Fruit fly (Drosophila melanogaster) whole organism, embryonic: ENCODE results near the gene Fit2.

ENCODE experiments used
- ATbp ChIP-seq: fragments of 200-800 bp; sonication (Bioruptor generic); optimal IDR thresholded peaks from 2 replicates; lab custom pipeline; 2017; ENCODE audit warnings: missing biosample characterization, mild to moderate bottlenecking, missing genetic modification characterization, missing genetic modification reagents
- B-H2 ChIP-seq: fragments of 200-800 bp; sonication (Bioruptor generic); optimal IDR thresholded peaks from 2 replicates; lab custom pipeline; 2018; ENCODE audit warnings: missing biosample characterization, mild to moderate bottlenecking, missing genetic modification characterization
- CG10209 ChIP-seq: fragments of 200-800 bp; sonication (Bioruptor generic); optimal IDR thresholded peaks from 3 replicates; lab custom pipeline; 2017; ENCODE audit warnings: missing biosample characterization, mild to moderate bottlenecking, missing genetic modification characterization, missing genetic modification reagents
- CG11247 ChIP-seq: fragments of 200-800 bp; sonication (Bioruptor generic); IDR thresholded peaks from 2 replicates; pipeline ENCODE4 v1.3.6; 2022; ENCODE audit warnings: missing biosample characterization, missing genetic modification characterization
- CG11696 ChIP-seq: fragments of 200-800 bp; sonication (Bioruptor generic); IDR thresholded peaks from 2 replicates; pipeline ENCODE4 v1.3.6; 2022; ENCODE audit warnings: missing biosample characterization, missing genetic modification characterization
- CG13424 ChIP-seq: fragments of 200-800 bp; sonication (Bioruptor generic); optimal IDR thresholded peaks from 2 replicates; lab custom pipeline; 2019; ENCODE audit warnings: missing biosample characterization, mild to moderate bottlenecking, missing genetic modification characterization, moderate library complexity
- CG13624 ChIP-seq: fragments of 200-800 bp; sonication (Bioruptor generic); optimal IDR thresholded peaks from 2 replicates; lab custom pipeline; 2016; ENCODE audit warnings: missing biosample characterization, missing genetic modification characterization
- CG14667 ChIP-seq: fragments of 200-800 bp; sonication (Bioruptor generic); IDR thresholded peaks from 2 replicates; pipeline ENCODE4 v1.3.6; 2022; ENCODE audit warnings: missing biosample characterization, missing genetic modification characterization
- CG15601 ChIP-seq: fragments of 200-800 bp; sonication (Bioruptor generic); optimal IDR thresholded peaks from 3 replicates; lab custom pipeline; 2019; ENCODE audit warnings: missing biosample characterization, mild to moderate bottlenecking, missing genetic modification characterization, moderate library complexity
- CG15696 ChIP-seq: fragments of 200-800 bp; sonication (Bioruptor generic); optimal IDR thresholded peaks from 2 replicates; lab custom pipeline; 2019; ENCODE audit warnings: missing biosample characterization, mild to moderate bottlenecking, missing genetic modification characterization, moderate library complexity
- CG1603 ChIP-seq: fragments of 200-800 bp; sonication (Bioruptor generic); optimal IDR thresholded peaks from 2 replicates; lab custom pipeline; 2019; ENCODE audit warnings: missing biosample characterization, mild to moderate bottlenecking, missing genetic modification characterization, moderate library complexity
- CG16779 ChIP-seq: fragments of 200-800 bp; sonication (Bioruptor generic); IDR thresholded peaks from 2 replicates; pipeline ENCODE4 v1.3.6; 2022; ENCODE audit warnings: missing biosample characterization, missing genetic modification characterization
- CG16863 ChIP-seq: fragments of 200-800 bp; sonication (Bioruptor generic); optimal IDR thresholded peaks from 3 replicates; lab custom pipeline; 2016; ENCODE audit warnings: missing biosample characterization, missing genetic modification characterization
- CG17385 ChIP-seq: fragments of 200-800 bp; sonication (Bioruptor generic); optimal IDR thresholded peaks from 3 replicates; lab custom pipeline; 2018; ENCODE audit warnings: missing biosample characterization, mild to moderate bottlenecking, missing genetic modification characterization
- CG17568 ChIP-seq: fragments of 200-800 bp; sonication (Bioruptor generic); optimal IDR thresholded peaks from 2 replicates; lab custom pipeline; 2018; ENCODE audit warnings: missing biosample characterization, mild to moderate bottlenecking, missing genetic modification characterization, moderate library complexity
- CG31388 ChIP-seq: fragments of 200-800 bp; sonication (Bioruptor generic); optimal IDR thresholded peaks from 2 replicates; lab custom pipeline; 2016; ENCODE audit warnings: missing biosample characterization, missing genetic modification characterization
- CG32532 ChIP-seq: fragments of 200-800 bp; sonication (Bioruptor generic); IDR thresholded peaks from 2 replicates; pipeline ENCODE4 v1.3.6; 2022; ENCODE audit warnings: missing biosample characterization, missing genetic modification characterization
- CG34224 ChIP-seq: fragments of 200-800 bp; sonication (Bioruptor generic); IDR thresholded peaks from 3 replicates; pipeline ENCODE4 v1.3.6; 2022; ENCODE audit warnings: missing biosample characterization, missing genetic modification characterization; ENCODE audit not compliant: partially characterized antibody
- CG3726 ChIP-seq: fragments of 200-800 bp; sonication (Bioruptor generic); IDR thresholded peaks from 3 replicates; pipeline ENCODE4, ENCODE4 v1.3.6; 2022; ENCODE audit warnings: missing biosample characterization, missing genetic modification characterization
- CG3847 ChIP-seq: fragments of 200-800 bp; sonication (Bioruptor generic); IDR thresholded peaks from 2 replicates; pipeline ENCODE4 v1.3.6; 2022; ENCODE audit warnings: missing biosample characterization, missing genetic modification characterization
- CG7987 ChIP-seq: fragments of 200-800 bp; sonication (Bioruptor generic); optimal IDR thresholded peaks from 2 replicates; lab custom pipeline; 2018; ENCODE audit warnings: missing biosample characterization, mild to moderate bottlenecking, missing genetic modification characterization, moderate library complexity
- CG9437 ChIP-seq: fragments of 200-800 bp; sonication (Bioruptor generic); optimal IDR thresholded peaks from 2 replicates; lab custom pipeline; 2018; ENCODE audit warnings: missing biosample characterization, mild to moderate bottlenecking, missing genetic modification characterization
- CTCF ChIP-seq: fragments of 200-800 bp; sonication (Bioruptor generic); optimal IDR thresholded peaks from 2 replicates; lab custom pipeline; 2017; ENCODE audit warnings: missing biosample characterization, mild to moderate bottlenecking, missing genetic modification characterization, moderate library complexity
- CoRest ChIP-seq: fragments of 200-800 bp; sonication (Bioruptor generic); optimal IDR thresholded peaks from 3 replicates; lab custom pipeline; 2018; ENCODE audit warnings: missing biosample characterization, mild to moderate bottlenecking, missing genetic modification characterization, moderate library complexity
- Eip74EF ChIP-seq, 2 experiments: fragments of 200-800 bp in 1 of 2; fragments of >200 bp in 1 of 2; sonication (Bioruptor generic) in 1 of 2; optimal IDR thresholded peaks; 2 replicates each; lab custom pipeline; 2017 to 2019; ENCODE audit warnings: missing biosample characterization in 2 of 2, missing genetic modification characterization in 2 of 2, mild to moderate bottlenecking in 1 of 2, moderate library complexity in 1 of 2
- Ets65A ChIP-seq: fragments of 200-800 bp; sonication (Bioruptor generic); peaks from one replicate; lab custom pipeline; 2016; ENCODE audit warnings: missing biosample characterization, missing genetic modification characterization
- Fer1 ChIP-seq: fragments of 200-800 bp; sonication (Bioruptor generic); optimal IDR thresholded peaks from 2 replicates; lab custom pipeline; 2017; ENCODE audit warnings: missing biosample characterization, mild to moderate bottlenecking, missing genetic modification characterization
- HLH4C ChIP-seq: fragments of 200-800 bp; sonication (Bioruptor generic); IDR thresholded peaks from 3 replicates; pipeline ENCODE4 v1.3.6; 2022; ENCODE audit warnings: missing biosample characterization, missing genetic modification characterization; ENCODE audit not compliant: partially characterized antibody
- MESR4 ChIP-seq: fragments of 200-800 bp; sonication (Bioruptor generic); optimal IDR thresholded peaks from 2 replicates; lab custom pipeline; 2018; ENCODE audit warnings: missing biosample characterization, mild to moderate bottlenecking, missing genetic modification characterization, moderate library complexity
- Med ChIP-seq: fragments of 200-800 bp; sonication (Bioruptor generic); peaks from one replicate; lab custom pipeline; 2016; ENCODE audit warnings: missing biosample characterization, missing genetic modification characterization, mild to moderate bottlenecking, inconsistent platforms, moderate library complexity
- Mes4 ChIP-seq: fragments of 200-800 bp; sonication (Bioruptor generic); optimal IDR thresholded peaks from 2 replicates; lab custom pipeline; 2016; ENCODE audit warnings: missing biosample characterization, missing genetic modification characterization
- NfI ChIP-seq: fragments of 200-800 bp; sonication (Bioruptor generic); optimal IDR thresholded peaks from 3 replicates; lab custom pipeline; 2018; ENCODE audit warnings: missing biosample characterization, mild to moderate bottlenecking, missing genetic modification characterization, moderate library complexity
- Rfx ChIP-seq: fragments of 200-800 bp; sonication (Bioruptor generic); IDR thresholded peaks from 2 replicates; pipeline ENCODE4 v1.3.6; 2022; ENCODE audit warnings: missing biosample characterization, missing genetic modification characterization
- Sin3A ChIP-seq: fragments of >200 bp; optimal IDR thresholded peaks from 2 replicates; lab custom pipeline; 2018
- bbx ChIP-seq: fragments of 200-800 bp; sonication (Bioruptor generic); IDR thresholded peaks from 2 replicates; pipeline ENCODE4 v1.3.6; 2022; ENCODE audit warnings: missing biosample characterization, missing genetic modification characterization; ENCODE audit not compliant: partially characterized antibody
- ci ChIP-seq: fragments of 200-800 bp; sonication (Bioruptor generic); IDR thresholded peaks from 3 replicates; pipeline ENCODE4 v1.3.6; 2022; ENCODE audit warnings: missing biosample characterization, missing genetic modification characterization
- da ChIP-seq: fragments of 200-800 bp; sonication (Bioruptor generic); optimal IDR thresholded peaks from 2 replicates; lab custom pipeline; 2016; ENCODE audit warnings: missing biosample characterization, missing genetic modification characterization
- dmrt11E ChIP-seq: fragments of 200-800 bp; sonication (Bioruptor generic); optimal IDR thresholded peaks from 3 replicates; lab custom pipeline; 2018; ENCODE audit warnings: missing biosample characterization, mild to moderate bottlenecking, missing genetic modification characterization, moderate library complexity
- exex ChIP-seq: fragments of 200-800 bp; sonication (Bioruptor generic); optimal IDR thresholded peaks from 4 replicates; lab custom pipeline; 2018; ENCODE audit warnings: missing biosample characterization, mild to moderate bottlenecking, missing genetic modification characterization, moderate library complexity
- ftz-f1 ChIP-seq: fragments of 200-800 bp; sonication (Bioruptor generic); optimal IDR thresholded peaks from 2 replicates; lab custom pipeline; 2016; ENCODE audit warnings: missing biosample characterization, missing genetic modification characterization
- gce ChIP-seq: fragments of 200-800 bp; sonication (Bioruptor generic); IDR thresholded peaks from 3 replicates; pipeline ENCODE4 v1.3.6; 2022; ENCODE audit warnings: missing biosample characterization, missing genetic modification characterization
- gcm ChIP-seq: fragments of 200-800 bp; sonication (Bioruptor generic); optimal IDR thresholded peaks from 2 replicates; lab custom pipeline; 2019; ENCODE audit warnings: missing biosample characterization, mild to moderate bottlenecking, missing genetic modification characterization, moderate library complexity
- hkb ChIP-seq, 2 experiments: fragments of 200-800 bp in 1 of 2; fragments of >200 bp in 1 of 2; sonication (Bioruptor generic) in 1 of 2; IDR thresholded peaks in 1 of 2; optimal IDR thresholded peaks in 1 of 2; 2 replicates each; pipeline versions ENCODE4 v1.3.6 to Lab custom; 2017 to 2022; ENCODE audit warnings: missing biosample characterization in 1 of 2, missing genetic modification characterization in 1 of 2
- org-1 ChIP-seq: fragments of 200-800 bp; sonication (Bioruptor generic); optimal IDR thresholded peaks from 2 replicates; lab custom pipeline; 2017; ENCODE audit warnings: missing biosample characterization, missing genetic modification characterization
- phol ChIP-seq: fragments of 200-800 bp; sonication (Bioruptor generic); optimal IDR thresholded peaks from 3 replicates; lab custom pipeline; 2018; ENCODE audit warnings: missing biosample characterization, mild to moderate bottlenecking, missing genetic modification characterization, moderate library complexity
- pzg ChIP-seq: fragments of 200-800 bp; sonication (Bioruptor generic); optimal IDR thresholded peaks from 3 replicates; lab custom pipeline; 2018; ENCODE audit warnings: missing biosample characterization, mild to moderate bottlenecking, missing genetic modification characterization, moderate library complexity
- sens ChIP-seq: fragments of 200-800 bp; sonication (Bioruptor generic); peaks from one replicate; lab custom pipeline; 2016; ENCODE audit warnings: missing biosample characterization, missing genetic modification characterization
- slou ChIP-seq: fragments of 200-800 bp; sonication (Bioruptor generic); optimal IDR thresholded peaks from 3 replicates; lab custom pipeline; 2016; ENCODE audit warnings: missing biosample characterization, missing genetic modification characterization
- stwl ChIP-seq: fragments of 200-800 bp; sonication (Bioruptor generic); optimal IDR thresholded peaks from 3 replicates; lab custom pipeline; 2018; ENCODE audit warnings: missing biosample characterization, mild to moderate bottlenecking, missing genetic modification characterization, moderate library complexity
- vvl ChIP-seq: fragments of 200-800 bp; sonication (Bioruptor generic); IDR thresholded peaks from 2 replicates; pipeline ENCODE4 v1.3.6; 2022; ENCODE audit warnings: missing biosample characterization, missing genetic modification characterization

Fit2 gene

dm6 chr3L:17044799-17045198 lies 20.7 kb downstream of the Fit2 start, which contains the start of gene Pop5 (continued):
- TF ChIP-seq gcm, result peak; percentile 21
- TF ChIP-seq Rfx (GFP tag; lab: Robert Waterston, UW), result peak; percentile 45; the same call in 1 of the 2 replicates
- TF ChIP-seq MESR4, result peak; percentile 54
- TF ChIP-seq CG11696 (GFP tag; lab: Robert Waterston, UW), result no peak
- no peak for TF ChIP-seq gce (GFP tag; lab: Robert Waterston, UW)
- TF ChIP-seq CG17385, result peak; percentile 38
- TF ChIP-seq CG32532 (GFP tag; lab: Robert Waterston, UW), result no peak
- TF ChIP-seq CG10209 (GFP tag; lab: Kevin White, UChicago), result no peak
- peak; percentile 49 for TF ChIP-seq vvl (GFP tag; lab: Robert Waterston, UW)
- peak; percentile 46 for TF ChIP-seq Med (GFP tag; lab: Kevin White, UChicago)
- no peak for TF ChIP-seq exex (tag; lab: Kevin White, UChicago)
- no peak for TF ChIP-seq hkb (optimal IDR thresholded peaks at IDR 0.05; lab: Kevin White, UChicago)
- TF ChIP-seq hkb (GFP tag; IDR thresholded peaks at IDR 0.05; lab: Robert Waterston, UW), result 0 out of 2 replicates have a peak, but pooled peaks have one; percentile 18
- peak; percentile 21 for TF ChIP-seq CG15601 (tag; lab: Kevin White, UChicago)
- TF ChIP-seq NfI (GFP tag; lab: Kevin White, UChicago), result peak; percentile 34
- TF ChIP-seq ci (GFP tag; lab: Robert Waterston, UW), result peak; percentile 26; the same call in 1 of the 3 replicates
- 0 out of 3 replicates have a peak, but pooled peaks have one; percentile 37 for TF ChIP-seq CG34224 (GFP tag; lab: Robert Waterston, UW)
- peak; percentile 6 for TF ChIP-seq CG13624 (GFP tag; lab: Kevin White, UChicago)
- peak; percentile 35; the same call in 1 of the 3 replicates for TF ChIP-seq HLH4C
- TF ChIP-seq CG7987 (GFP tag; lab: Kevin White, UChicago), result peak; percentile 39
- TF ChIP-seq CG17568 (GFP tag; lab: Kevin White, UChicago), result no peak
- no peak for TF ChIP-seq CTCF (GFP tag; lab: Kevin White, UChicago)
- peak; percentile 5 for TF ChIP-seq ATbp (GFP tag; lab: Kevin White, UChicago)
- TF ChIP-seq B-H2 (GFP tag; lab: Kevin White, UChicago), result peak; percentile 50
- peak; percentile 56 for TF ChIP-seq CG3847 (GFP tag; lab: Robert Waterston, UW)
- no peak for TF ChIP-seq CG16779 (GFP tag; lab: Robert Waterston, UW)
- TF ChIP-seq CG15696, result peak; percentile 29
- TF ChIP-seq CG11247, result no peak
- peak; percentile 13 for TF ChIP-seq CG16863 (GFP tag; lab: Kevin White, UChicago)
- TF ChIP-seq Sin3A, result peak; percentile 2
- no peak for TF ChIP-seq org-1 (GFP tag; lab: Kevin White, UChicago)
- peak; percentile 69 for TF ChIP-seq CoRest (tag; lab: Kevin White, UChicago)
- peak; percentile 40 for TF ChIP-seq Fer1 (GFP tag; lab: Kevin White, UChicago)
- TF ChIP-seq CG1603, result peak; percentile 72
- TF ChIP-seq Ets65A, result peak; percentile 72
- peak; percentile 54 for TF ChIP-seq phol (tag; lab: Kevin White, UChicago)
- TF ChIP-seq sens, result peak; percentile 54
- TF ChIP-seq stwl (tag; lab: Kevin White, UChicago), result peak; percentile 70
- peak; percentile 0 for TF ChIP-seq Mes4
- peak; percentile 15 for TF ChIP-seq CG13424 (tag; lab: Kevin White, UChicago)
- TF ChIP-seq CG9437 (GFP tag; lab: Kevin White, UChicago), result peak; percentile 5
- TF ChIP-seq CG14667 (GFP tag; lab: Robert Waterston, UW), result no peak
- TF ChIP-seq CG31388 (GFP tag; lab: Kevin White, UChicago), result no peak
- peak; percentile 27 for TF ChIP-seq ftz-f1 (GFP tag; lab: Kevin White, UChicago)
- TF ChIP-seq pzg (GFP tag; lab: Kevin White, UChicago), result peak; percentile 69
- peak; percentile 49; the same call in 1 of the 2 replicates for TF ChIP-seq bbx (GFP tag; lab: Robert Waterston, UW)
- TF ChIP-seq CG3726, result no peak
- peak in 1 of 2 experiments; percentile 52 for TF ChIP-seq Eip74EF (GFP tag; optimal IDR thresholded peaks at IDR 0.05; lab: Kevin White, UChicago)
- TF ChIP-seq slou, result no peak
- TF ChIP-seq dmrt11E (tag; lab: Kevin White, UChicago), result peak; percentile 4
- TF ChIP-seq da, result no peak
